Fruit fly (Drosophila melanogaster) whole organism, embryonic: Measurements from ENCODE around the gene Vav.

ENCODE experiments used
- Aef1 ChIP-seq: fragments of 200-800 bp; sonication (Bioruptor generic); IDR thresholded peaks from 3 replicates; pipeline ENCODE4 v1.3.6; 2022; ENCODE audit warnings: missing biosample characterization, missing genetic modification characterization
- Atf-2 ChIP-seq: fragments of 200-800 bp; sonication (Bioruptor generic); optimal IDR thresholded peaks from 2 replicates; lab custom pipeline; 2016; ENCODE audit warnings: missing biosample characterization, missing genetic modification characterization
- Atf3 ChIP-seq: fragments of 200-800 bp; sonication (Bioruptor generic); optimal IDR thresholded peaks from 3 replicates; lab custom pipeline; 2016; ENCODE audit warnings: missing biosample characterization, missing genetic modification characterization
- CG10147 ChIP-seq: fragments of 200-800 bp; sonication (Bioruptor generic); optimal IDR thresholded peaks from 2 replicates; lab custom pipeline; 2019; ENCODE audit warnings: missing biosample characterization, mild to moderate bottlenecking, missing genetic modification characterization, moderate library complexity
- CG11093 ChIP-seq: fragments of 200-800 bp; sonication (Bioruptor generic); IDR thresholded peaks from 3 replicates; pipeline ENCODE4 v1.3.6; 2022; ENCODE audit warnings: missing biosample characterization, missing genetic modification characterization
- CG11504 ChIP-seq: fragments of 200-800 bp; sonication (Bioruptor generic); optimal IDR thresholded peaks from 3 replicates; lab custom pipeline; 2019; ENCODE audit warnings: missing biosample characterization, mild to moderate bottlenecking, missing genetic modification characterization, moderate library complexity
- CG11560 ChIP-seq: fragments of 200-800 bp; sonication (Bioruptor generic); IDR thresholded peaks from 3 replicates; pipeline ENCODE4 v1.3.6; 2022; ENCODE audit warnings: missing biosample characterization, missing genetic modification characterization
- CG12299 ChIP-seq: fragments of 200-800 bp; sonication (Bioruptor generic); optimal IDR thresholded peaks from 2 replicates; lab custom pipeline; 2018; ENCODE audit warnings: missing biosample characterization, mild to moderate bottlenecking, missing genetic modification characterization
- CG15269 ChIP-seq: fragments of 200-800 bp; sonication (Bioruptor generic); optimal IDR thresholded peaks from 2 replicates; lab custom pipeline; 2018; ENCODE audit warnings: missing biosample characterization, mild to moderate bottlenecking, missing genetic modification characterization, moderate library complexity
- CG17361 ChIP-seq: fragments of 200-800 bp; sonication (Bioruptor generic); IDR thresholded peaks from 3 replicates; pipeline ENCODE4 v1.3.6; 2022; ENCODE audit warnings: missing biosample characterization, missing genetic modification characterization
- CG1832 ChIP-seq: fragments of 200-800 bp; sonication (Bioruptor generic); optimal IDR thresholded peaks from 2 replicates; lab custom pipeline; 2017; ENCODE audit warnings: missing biosample characterization, mild to moderate bottlenecking, missing genetic modification characterization, inconsistent platforms
- CG18476 ChIP-seq: fragments of 200-800 bp; sonication (Bioruptor generic); optimal IDR thresholded peaks from 2 replicates; lab custom pipeline; 2016; ENCODE audit warnings: missing biosample characterization, mild to moderate bottlenecking, missing genetic modification characterization
- CG34376 ChIP-seq: fragments of 200-800 bp; sonication (Bioruptor generic); optimal IDR thresholded peaks from 2 replicates; lab custom pipeline; 2018; ENCODE audit warnings: missing biosample characterization, mild to moderate bottlenecking, missing genetic modification characterization
- CG43689 ChIP-seq: fragments of 200-800 bp; sonication (Bioruptor generic); IDR thresholded peaks from 2 replicates; pipeline ENCODE4 v1.3.6; 2022; ENCODE audit warnings: missing biosample characterization, missing genetic modification characterization
- CG5245 ChIP-seq: fragments of 200-800 bp; sonication (Bioruptor generic); optimal IDR thresholded peaks from 3 replicates; lab custom pipeline; 2016; ENCODE audit warnings: missing biosample characterization, missing genetic modification characterization
- CG6854 ChIP-seq: fragments of 200-800 bp; sonication (Bioruptor generic); optimal IDR thresholded peaks from 3 replicates; lab custom pipeline; 2017; ENCODE audit warnings: missing biosample characterization, mild to moderate bottlenecking, missing genetic modification characterization
- CG9437 ChIP-seq: fragments of 200-800 bp; sonication (Bioruptor generic); optimal IDR thresholded peaks from 2 replicates; lab custom pipeline; 2018; ENCODE audit warnings: missing biosample characterization, mild to moderate bottlenecking, missing genetic modification characterization
- CG9932 ChIP-seq: fragments of 200-800 bp; sonication (Bioruptor generic); IDR thresholded peaks from 2 replicates; pipeline ENCODE4 v1.3.6; 2022; ENCODE audit warnings: missing biosample characterization, missing genetic modification characterization
- Camta ChIP-seq: fragments of 200-800 bp; sonication (Bioruptor generic); optimal IDR thresholded peaks from 2 replicates; lab custom pipeline; 2016; ENCODE audit warnings: missing biosample characterization, missing genetic modification characterization
- Drgx ChIP-seq: fragments of 200-800 bp; sonication (Bioruptor generic); IDR thresholded peaks from 2 replicates; pipeline ENCODE4 v1.3.6; 2022; ENCODE audit warnings: missing biosample characterization, missing genetic modification characterization
- Eip74EF ChIP-seq, 2 experiments: fragments of 200-800 bp in 1 of 2; fragments of >200 bp in 1 of 2; sonication (Bioruptor generic) in 1 of 2; optimal IDR thresholded peaks; 2 replicates each; lab custom pipeline; 2017 to 2019; ENCODE audit warnings: missing biosample characterization in 2 of 2, missing genetic modification characterization in 2 of 2, mild to moderate bottlenecking in 1 of 2, moderate library complexity in 1 of 2
- HLH54F ChIP-seq: fragments of 200-800 bp; sonication (Bioruptor generic); optimal IDR thresholded peaks from 3 replicates; lab custom pipeline; 2016; ENCODE audit warnings: missing biosample characterization, missing genetic modification characterization
- Hand ChIP-seq: fragments of 200-800 bp; sonication (Bioruptor generic); optimal IDR thresholded peaks from 2 replicates; lab custom pipeline; 2017; ENCODE audit warnings: mild to moderate bottlenecking, missing biosample characterization, missing genetic modification reagents, missing genetic modification characterization
- Hr51 ChIP-seq, 2 experiments: fragments of 200-800 bp; sonication (Bioruptor generic); optimal IDR thresholded peaks; 2 replicates in 1 of 2; 3 replicates in 1 of 2; lab custom pipeline; 2016 to 2018; ENCODE audit warnings: missing biosample characterization in 2 of 2, missing genetic modification characterization in 2 of 2, mild to moderate bottlenecking in 1 of 2, moderate library complexity in 1 of 2
- Med ChIP-seq: fragments of 200-800 bp; sonication (Bioruptor generic); peaks from one replicate; lab custom pipeline; 2016; ENCODE audit warnings: missing biosample characterization, missing genetic modification characterization, mild to moderate bottlenecking, inconsistent platforms, moderate library complexity
- Oli ChIP-seq: fragments of 200-800 bp; sonication (Bioruptor generic); optimal IDR thresholded peaks from 2 replicates; lab custom pipeline; 2018; ENCODE audit warnings: missing biosample characterization, mild to moderate bottlenecking, missing genetic modification characterization, moderate library complexity
- Ptx1 ChIP-seq: fragments of 200-800 bp; sonication (Bioruptor generic); IDR thresholded peaks from 2 replicates; pipeline ENCODE4 v1.3.6; 2022; ENCODE audit warnings: missing biosample characterization, missing genetic modification characterization
- Ssrp ChIP-seq: fragments of 200-800 bp; sonication (Bioruptor generic); optimal IDR thresholded peaks from 2 replicates; lab custom pipeline; 2018; ENCODE audit warnings: missing biosample characterization, mild to moderate bottlenecking, missing genetic modification characterization, moderate library complexity
- Taf1 ChIP-seq: fragments of 200-800 bp; sonication (Bioruptor generic); IDR thresholded peaks from 2 replicates; pipeline ENCODE4 v1.3.6; 2022; ENCODE audit warnings: missing biosample characterization, missing genetic modification characterization
- abd-A ChIP-seq: fragments of 200-800 bp; sonication (Bioruptor generic); optimal IDR thresholded peaks from 3 replicates; lab custom pipeline; 2019; ENCODE audit warnings: missing biosample characterization, mild to moderate bottlenecking, missing genetic modification characterization, moderate library complexity
- al ChIP-seq: fragments of 200-800 bp; sonication (Bioruptor generic); IDR thresholded peaks from 2 replicates; pipeline ENCODE4 v1.3.6; 2022; ENCODE audit warnings: missing biosample characterization, missing genetic modification characterization
- bsh ChIP-seq, 2 experiments: fragments of 200-800 bp; sonication (Bioruptor generic); optimal IDR thresholded peaks; 2 replicates each; lab custom pipeline; 2017 to 2018; ENCODE audit warnings: mild to moderate bottlenecking in 2 of 2, missing biosample characterization in 2 of 2, missing genetic modification characterization in 2 of 2, moderate library complexity in 1 of 2
- caup ChIP-seq: fragments of 200-800 bp; sonication (Bioruptor generic); optimal IDR thresholded peaks from 3 replicates; lab custom pipeline; 2017; ENCODE audit warnings: missing biosample characterization, mild to moderate bottlenecking, missing genetic modification characterization, moderate library complexity; ENCODE audit not compliant: severe bottlenecking
- cwo ChIP-seq: fragments of 200-800 bp; sonication (Bioruptor generic); optimal IDR thresholded peaks from 3 replicates; lab custom pipeline; 2017; ENCODE audit warnings: missing biosample characterization, missing genetic modification characterization, mild to moderate bottlenecking, moderate library complexity, missing genetic modification reagents
- dysf ChIP-seq: fragments of 200-800 bp; sonication (Bioruptor generic); IDR thresholded peaks from 3 replicates; pipeline ENCODE4 v1.3.6; 2022; ENCODE audit warnings: missing biosample characterization, missing genetic modification characterization
- esg ChIP-seq: fragments of 200-800 bp; sonication (Bioruptor generic); conservative IDR thresholded peaks from 2 replicates; pipeline ENCODE4 v1.3.6; 2022; ENCODE audit warnings: missing biosample characterization, missing genetic modification characterization
- fd64A ChIP-seq: fragments of 200-800 bp; sonication (Bioruptor generic); optimal IDR thresholded peaks from 3 replicates; lab custom pipeline; 2018; ENCODE audit warnings: missing biosample characterization, mild to moderate bottlenecking, missing genetic modification characterization
- ftz-f1 ChIP-seq: fragments of 200-800 bp; sonication (Bioruptor generic); optimal IDR thresholded peaks from 2 replicates; lab custom pipeline; 2016; ENCODE audit warnings: missing biosample characterization, missing genetic modification characterization
- gce ChIP-seq: fragments of 200-800 bp; sonication (Bioruptor generic); IDR thresholded peaks from 3 replicates; pipeline ENCODE4 v1.3.6; 2022; ENCODE audit warnings: missing biosample characterization, missing genetic modification characterization
- kay ChIP-seq: fragments of 200-800 bp; sonication (Bioruptor generic); optimal IDR thresholded peaks from 2 replicates; lab custom pipeline; 2016; ENCODE audit warnings: missing biosample characterization, missing genetic modification characterization
- otp ChIP-seq: fragments of 200-800 bp; sonication (Bioruptor generic); IDR thresholded peaks from 3 replicates; pipeline ENCODE4, ENCODE4 v1.3.6; 2022; ENCODE audit warnings: missing biosample characterization, missing genetic modification characterization
- peb ChIP-seq: fragments of 200-800 bp; sonication (Bioruptor generic); IDR thresholded peaks from 2 replicates; pipeline ENCODE4 v1.3.6; 2022; ENCODE audit warnings: missing biosample characterization, missing genetic modification characterization
- prd ChIP-seq, 3 experiments: fragments of >200 bp in 2 of 3; fragments of 200-800 bp in 1 of 3; sonication (Bioruptor generic) in 1 of 3; optimal IDR thresholded peaks in 2 of 3; IDR thresholded peaks in 1 of 3; 2 replicates in 2 of 3; 3 replicates in 1 of 3; pipeline versions ENCODE4 v1.3.6 to Lab custom; 2017 to 2022; ENCODE audit warnings: missing biosample characterization in 1 of 3, missing genetic modification characterization in 1 of 3
- pzg ChIP-seq: fragments of 200-800 bp; sonication (Bioruptor generic); optimal IDR thresholded peaks from 3 replicates; lab custom pipeline; 2018; ENCODE audit warnings: missing biosample characterization, mild to moderate bottlenecking, missing genetic modification characterization, moderate library complexity
- ro ChIP-seq: fragments of 200-800 bp; sonication (Bioruptor generic); IDR thresholded peaks from 2 replicates; pipeline ENCODE4 v1.3.6; 2022; ENCODE audit warnings: missing biosample characterization, missing genetic modification characterization
- scrt ChIP-seq: fragments of 200-800 bp; sonication (Bioruptor generic); optimal IDR thresholded peaks from 2 replicates; lab custom pipeline; 2018; ENCODE audit warnings: missing biosample characterization, mild to moderate bottlenecking, missing genetic modification characterization, moderate library complexity
- ssp ChIP-seq: fragments of 200-800 bp; sonication (Bioruptor generic); IDR thresholded peaks from 2 replicates; pipeline ENCODE4 v1.3.6; 2022; ENCODE audit warnings: missing biosample characterization, missing genetic modification characterization
- trh ChIP-seq: fragments of 200-800 bp; sonication (Bioruptor generic); optimal IDR thresholded peaks from 2 replicates; lab custom pipeline; 2016; ENCODE audit warnings: missing biosample characterization, missing genetic modification characterization
- tup ChIP-seq: fragments of 200-800 bp; sonication (Bioruptor generic); optimal IDR thresholded peaks from 2 replicates; lab custom pipeline; 2016; ENCODE audit warnings: missing biosample characterization, mild to moderate bottlenecking, missing genetic modification characterization, moderate library complexity
- wdn ChIP-seq: fragments of 200-800 bp; sonication (Bioruptor generic); IDR thresholded peaks from 2 replicates; pipeline ENCODE4 v1.3.6; 2022; ENCODE audit warnings: missing biosample characterization, missing genetic modification characterization

The Vav gene

dm6 chrX:19281271-19281670 is 19.7 kb downstream of the Vav start (continued):
- TF ChIP-seq caup (peak; percentile 22), CG15269 (tag; lab: Kevin White, UChicago) (peak; percentile 41), CG5245 (GFP tag; lab: Kevin White, UChicago) (no peak), peb (no peak), gce (no peak), Hr51 (GFP tag; optimal IDR thresholded peaks at IDR 0.05; lab: Kevin White, UChicago) (peak in 1 of 2 experiments; percentile 41), CG9932 (GFP tag; lab: Robert Waterston, UW) (peak; percentile 34; the same call in 1 of the 2 replicates), cwo (GFP tag; lab: Kevin White, UChicago) (no peak), fd64A (no peak), Ptx1 (GFP tag; lab: Robert Waterston, UW) (no peak), CG10147 (no peak), Taf1 (GFP tag; lab: Robert Waterston, UW) (no peak), dysf (GFP tag; lab: Robert Waterston, UW) (peak; percentile 13; the same call in 1 of the 3 replicates), otp (GFP tag; lab: Robert Waterston, UW) (no peak), wdn (GFP tag; lab: Robert Waterston, UW) (0 out of 2 replicates have a peak, but pooled peaks have one; percentile 31), CG11093 (GFP tag; lab: Robert Waterston, UW) (no peak), Med (GFP tag; lab: Kevin White, UChicago) (peak; percentile 75), Hand (GFP tag; lab: Kevin White, UChicago) (no peak), Drgx (GFP tag; lab: Robert Waterston, UW) (no peak), scrt (no peak), ro (GFP tag; lab: Robert Waterston, UW) (no peak), CG11504 (tag; lab: Kevin White, UChicago) (no peak), kay (GFP tag; lab: Kevin White, UChicago) (no peak), Oli (tag; lab: Kevin White, UChicago) (peak; percentile 40), CG9437 (no peak), ftz-f1 (GFP tag; lab: Kevin White, UChicago) (no peak), abd-A (tag; lab: Kevin White, UChicago) (no peak), tup (no peak), CG1832 (GFP tag; lab: Kevin White, UChicago) (no peak), HLH54F (no peak), CG6854 (GFP tag; lab: Kevin White, UChicago) (no peak), Atf-2 (GFP tag; lab: Kevin White, UChicago) (no peak), Ssrp (tag; lab: Kevin White, UChicago) (no peak), Aef1 (GFP tag; lab: Robert Waterston, UW) (peak; percentile 17; the same call in 1 of the 3 replicates), CG18476 (GFP tag; lab: Kevin White, UChicago) (no peak), CG34376 (GFP tag; lab: Kevin White, UChicago) (no peak), ssp (GFP tag; lab: Robert Waterston, UW) (no peak), Camta (GFP tag; lab: Kevin White, UChicago) (no peak), Atf3 (GFP tag; lab: Kevin White, UChicago) (no peak), bsh (GFP tag; optimal IDR thresholded peaks at IDR 0.05; lab: Kevin White, UChicago) (peak in 1 of 2 experiments; percentile 42), esg (GFP tag; lab: Robert Waterston, UW) (no peak; the same call in 1 of the 2 replicates), CG12299 (tag; lab: Kevin White, UChicago) (no peak), pzg (GFP tag; lab: Kevin White, UChicago) (no peak), CG11560 (no peak), prd (optimal IDR thresholded peaks at IDR 0.05; lab: Kevin White, UChicago) (no peak), prd (GFP tag; IDR thresholded peaks at IDR 0.05; lab: Robert Waterston, UW) (no peak), al (GFP tag; lab: Robert Waterston, UW) (no peak), CG17361 (GFP tag; lab: Robert Waterston, UW) (no peak), CG43689 (GFP tag; lab: Robert Waterston, UW) (no peak), Eip74EF (GFP tag; optimal IDR thresholded peaks at IDR 0.05; lab: Kevin White, UChicago) (no peak), trh (GFP tag; lab: Kevin White, UChicago) (no peak)
